Fruit fly (Drosophila melanogaster): ENCODE results near the gene sgg.

sgg gene

dm6 chrX:2593753-2594096, 40.0 kb upstream of the sgg start (continued):
- peak; percentile 87 for TF ChIP-seq Sox102F (GFP tag; optimal IDR thresholded peaks at IDR 0.05)
- peak; percentile 91 for TF ChIP-seq CG34376 (GFP tag; optimal IDR thresholded peaks at IDR 0.05)
- no peak for TF ChIP-seq Scr (GFP tag; IDR thresholded peaks at IDR 0.05; ENCODE audit: partially characterized antibody)
- peak; percentile 35 for TF ChIP-seq B-H2 (GFP tag; optimal IDR thresholded peaks at IDR 0.05)
- peak; percentile 93 for TF ChIP-seq her (GFP tag; optimal IDR thresholded peaks at IDR 0.05)
- no peak for TF ChIP-seq cg (GFP tag; optimal IDR thresholded peaks at IDR 0.05)
- peak; percentile 66 for TF ChIP-seq nerfin-1 (tag; optimal IDR thresholded peaks at IDR 0.05)
- peak; percentile 94 for TF ChIP-seq CG16779 (GFP tag; IDR thresholded peaks at IDR 0.05)
- TF ChIP-seq Elba2 (GFP tag; optimal IDR thresholded peaks at IDR 0.05) = peak; percentile 7
- no peak for TF ChIP-seq Bgb (GFP tag; IDR thresholded peaks at IDR 0.05; ENCODE audit: partially characterized antibody)
- peak; percentile 67 for TF ChIP-seq sqz (GFP tag; optimal IDR thresholded peaks at IDR 0.05)
- peak; percentile 82 for TF ChIP-seq tio (GFP tag; optimal IDR thresholded peaks at IDR 0.05)
- TF ChIP-seq CG2678 (tag; optimal IDR thresholded peaks at IDR 0.05) = peak; percentile 94
- peak; percentile 96 for TF ChIP-seq CG14441 (GFP tag; IDR thresholded peaks at IDR 0.05)
- peak; percentile 95 for TF ChIP-seq ttk (GFP tag; IDR thresholded peaks at IDR 0.05)
- TF ChIP-seq ATbp (GFP tag; optimal IDR thresholded peaks at IDR 0.05) = peak; percentile 80
- TF ChIP-seq Kr (GFP tag; optimal IDR thresholded peaks at IDR 0.05) = no peak
- TF ChIP-seq CoRest (tag; optimal IDR thresholded peaks at IDR 0.05) = peak; percentile 87
- peak; percentile 89 for TF ChIP-seq CG4854 (GFP tag; optimal IDR thresholded peaks at IDR 0.05)
- peak; percentile 86 for TF ChIP-seq pnt (GFP tag; optimal IDR thresholded peaks at IDR 0.05)
- peak; percentile 78 for TF ChIP-seq CG15011 (GFP tag; optimal IDR thresholded peaks at IDR 0.05)
- peak; percentile 85 for TF ChIP-seq D19B (GFP tag; optimal IDR thresholded peaks at IDR 0.05)
- TF ChIP-seq gcm2 (GFP tag; optimal IDR thresholded peaks at IDR 0.05) = peak; percentile 69
- no peak for TF ChIP-seq sna (GFP tag; IDR thresholded peaks at IDR 0.05; ENCODE audit: partially characterized antibody)
- TF ChIP-seq gro (GFP tag; optimal IDR thresholded peaks at IDR 0.05) = peak; percentile 92
- TF ChIP-seq fd64A (GFP tag; optimal IDR thresholded peaks at IDR 0.05) = peak; percentile 56
- peak; percentile 94 for TF ChIP-seq otp (GFP tag; IDR thresholded peaks at IDR 0.05)
- TF ChIP-seq CG12236 (GFP tag; optimal IDR thresholded peaks at IDR 0.05) = peak; percentile 79
- TF ChIP-seq bbx (GFP tag; IDR thresholded peaks at IDR 0.05; ENCODE audit: partially characterized antibody) = no peak
- peak; percentile 88 for TF ChIP-seq MBD-R2 (GFP tag; IDR thresholded peaks at IDR 0.05)
- peak; percentile 96 for TF ChIP-seq lmd (GFP tag; IDR thresholded peaks at IDR 0.05)
- TF ChIP-seq CG13775 (GFP tag; optimal IDR thresholded peaks at IDR 0.05) = peak; percentile 81
- TF ChIP-seq tna (GFP tag; IDR thresholded peaks at IDR 0.05; ENCODE audit: partially characterized antibody) = no peak
- TF ChIP-seq CG13296 (GFP tag; optimal IDR thresholded peaks at IDR 0.05) = peak; percentile 86
- peak; percentile 90 for TF ChIP-seq CG10209 (GFP tag; optimal IDR thresholded peaks at IDR 0.05)
- TF ChIP-seq CG13424 (tag; optimal IDR thresholded peaks at IDR 0.05) = peak; percentile 86
- peak; percentile 94 for TF ChIP-seq H2.0 (GFP tag; IDR thresholded peaks at IDR 0.05)
- peak; percentile 83 for TF ChIP-seq CG13894 (tag; optimal IDR thresholded peaks at IDR 0.05)
- peak; percentile 96 for TF ChIP-seq Dip3 (GFP tag; optimal IDR thresholded peaks at IDR 0.05)
- TF ChIP-seq tup (GFP tag; optimal IDR thresholded peaks at IDR 0.05) = peak; percentile 74
- TF ChIP-seq ERR (GFP tag; optimal IDR thresholded peaks at IDR 0.05) = peak; percentile 93
- TF ChIP-seq Atf6 (GFP tag; IDR thresholded peaks at IDR 0.05) = peak; percentile 96
- TF ChIP-seq chn (GFP tag; optimal IDR thresholded peaks at IDR 0.05) = peak; percentile 79
- peak; percentile 85 for TF ChIP-seq slp2 (GFP tag; optimal IDR thresholded peaks at IDR 0.05)
- peak; percentile 86 for TF ChIP-seq NK7.1 (GFP tag; optimal IDR thresholded peaks at IDR 0.05)
- TF ChIP-seq jumu (GFP tag; optimal IDR thresholded peaks at IDR 0.05) = peak; percentile 91
- peak; percentile 46 for TF ChIP-seq CG8290 (GFP tag; optimal IDR thresholded peaks at IDR 0.05)
- peak in 1 of 2 experiments; percentile 99 for TF ChIP-seq CG8290 (tag; optimal IDR thresholded peaks at IDR 0.05)
- peak; percentile 91 for TF ChIP-seq CG8944 (GFP tag; optimal IDR thresholded peaks at IDR 0.05)
- TF ChIP-seq CG7372 (GFP tag; IDR thresholded peaks at IDR 0.05) = peak; percentile 91
- peak; percentile 87 for TF ChIP-seq az2 (GFP tag; optimal IDR thresholded peaks at IDR 0.05)
- peak; percentile 80 for TF ChIP-seq crc (GFP tag; optimal IDR thresholded peaks at IDR 0.05)

Data from whole organism, embryonic.